Worm (Caenorhabditis elegans) whole organism, L2 larva: Measurements from ENCODE around the gene umps-1.
A peak's percentile ranks its signal among the peaks of the same experiment; 100 is the strongest.

ENCODE experiments used
- C34F6.9 ChIP-seq: fragments of 150-350 bp; optimal IDR thresholded peaks from 2 replicates; lab custom pipeline; 2014; ENCODE audit warnings: missing biosample characterization, missing genetic modification characterization
- F13H6.1 ChIP-seq: sonication (generic microtip); optimal IDR thresholded peaks from 2 replicates; lab custom pipeline; 2016; ENCODE audit warnings: missing genetic modification characterization, missing compliant biosample characterization
- R02D3.7 ChIP-seq: fragments of 150-350 bp; optimal IDR thresholded peaks from 2 replicates; lab custom pipeline; 2014; ENCODE audit warnings: missing biosample characterization, missing genetic modification characterization
- Y55F3AM.14 ChIP-seq: fragments of 200-800 bp; sonication (Bioruptor generic); optimal IDR thresholded peaks from 2 replicates; lab custom pipeline; 2018; ENCODE audit warnings: mild to moderate bottlenecking, missing genetic modification characterization, missing compliant biosample characterization
- ZK546.5 ChIP-seq: sonication (generic microtip); optimal IDR thresholded peaks from 2 replicates; lab custom pipeline; 2017; ENCODE audit warnings: missing biosample characterization, missing genetic modification characterization
- alr-1 ChIP-seq: fragments of 150-350 bp; optimal IDR thresholded peaks from 2 replicates; lab custom pipeline; 2014; ENCODE audit warnings: missing biosample characterization, missing genetic modification characterization
- ama-1 ChIP-seq: fragments of 150-350 bp; optimal IDR thresholded peaks from 2 replicates; lab custom pipeline; 2018; ENCODE audit warnings: inconsistent platforms
- blmp-1 ChIP-seq: sonication (generic microtip); optimal IDR thresholded peaks from 2 replicates; lab custom pipeline; 2017; ENCODE audit warnings: missing genetic modification characterization, mild to moderate bottlenecking, missing compliant biosample characterization, antibody characterized with exemption, moderate library complexity; ENCODE audit not compliant: insufficient read depth
- crh-2 ChIP-seq: sonication (generic microtip); optimal IDR thresholded peaks from 2 replicates; lab custom pipeline; 2017; ENCODE audit warnings: missing biosample characterization, missing genetic modification characterization
- egl-27 ChIP-seq: sonication (generic microtip); optimal IDR thresholded peaks from 3 replicates; lab custom pipeline; 2017; ENCODE audit warnings: missing biosample characterization, missing genetic modification reagents, missing genetic modification characterization
- elt-1 ChIP-seq: fragments of 150-350 bp; optimal IDR thresholded peaks from 2 replicates; lab custom pipeline; 2014; ENCODE audit warnings: missing biosample characterization, missing genetic modification characterization
- elt-3 ChIP-seq: sonication (generic microtip); optimal IDR thresholded peaks from 2 replicates; lab custom pipeline; 2017; ENCODE audit warnings: missing biosample characterization, missing genetic modification characterization
- fos-1 ChIP-seq: fragments of 150-350 bp; optimal IDR thresholded peaks from 2 replicates; lab custom pipeline; 2014; ENCODE audit warnings: missing biosample characterization, missing genetic modification characterization
- gmeb-1 ChIP-seq: fragments of 150-350 bp; optimal IDR thresholded peaks from 2 replicates; lab custom pipeline; 2014; ENCODE audit warnings: missing biosample characterization, missing genetic modification characterization
- lin-39 ChIP-seq: fragments of 150-350 bp; optimal IDR thresholded peaks from 2 replicates; lab custom pipeline; 2014; ENCODE audit warnings: missing biosample characterization, missing genetic modification reagents, missing genetic modification characterization
- lsy-2 ChIP-seq, 2 experiments: fragments of 150-350 bp in 1 of 2; sonication (generic microtip) in 1 of 2; optimal IDR thresholded peaks; 2 replicates each; lab custom pipeline; 2014 to 2017; ENCODE audit warnings: missing biosample characterization in 2 of 2, missing genetic modification characterization in 2 of 2
- mdl-1 ChIP-seq, 2 experiments: fragments of 150-350 bp in 1 of 2; sonication (generic microtip) in 1 of 2; optimal IDR thresholded peaks; 2 replicates each; lab custom pipeline; 2017; ENCODE audit warnings: missing biosample characterization in 2 of 2, missing genetic modification characterization in 2 of 2
- nhr-10 ChIP-seq: sonication (generic microtip); optimal IDR thresholded peaks from 2 replicates; lab custom pipeline; 2017; ENCODE audit warnings: missing biosample characterization, missing genetic modification characterization
- nhr-129 ChIP-seq: fragments of 150-350 bp; optimal IDR thresholded peaks from 2 replicates; lab custom pipeline; 2014; ENCODE audit warnings: missing biosample characterization, missing genetic modification characterization
- nhr-21 ChIP-seq: fragments of 150-350 bp; optimal IDR thresholded peaks from 2 replicates; lab custom pipeline; 2014; ENCODE audit warnings: missing biosample characterization, missing genetic modification characterization
- nhr-23 ChIP-seq: fragments of 150-350 bp; optimal IDR thresholded peaks from 2 replicates; lab custom pipeline; 2014; ENCODE audit warnings: missing biosample characterization, missing genetic modification reagents, missing genetic modification characterization
- nhr-237 ChIP-seq: fragments of 150-350 bp; optimal IDR thresholded peaks from 2 replicates; lab custom pipeline; 2014; ENCODE audit warnings: missing biosample characterization, missing genetic modification characterization
- nhr-25 ChIP-seq: fragments of 150-350 bp; sonication (generic microtip); optimal IDR thresholded peaks from 3 replicates; lab custom pipeline; 2014; ENCODE audit warnings: missing biosample characterization, missing genetic modification characterization
- nhr-77 ChIP-seq: fragments of 150-350 bp; optimal IDR thresholded peaks from 2 replicates; lab custom pipeline; 2014; ENCODE audit warnings: missing biosample characterization, missing genetic modification characterization
- peb-1 ChIP-seq: fragments of 150-350 bp; optimal IDR thresholded peaks from 2 replicates; lab custom pipeline; 2014; ENCODE audit warnings: missing biosample characterization, missing genetic modification characterization
- sem-4 ChIP-seq: fragments of 150-350 bp; optimal IDR thresholded peaks from 2 replicates; lab custom pipeline; 2014; ENCODE audit warnings: missing biosample characterization, missing genetic modification reagents, missing genetic modification characterization
- skn-1 ChIP-seq: sonication (generic microtip); optimal IDR thresholded peaks from 2 replicates; lab custom pipeline; 2017; ENCODE audit warnings: missing biosample characterization, missing genetic modification characterization
- sma-3 ChIP-seq: sonication (generic microtip); optimal IDR thresholded peaks from 2 replicates; lab custom pipeline; 2016; ENCODE audit warnings: missing genetic modification reagents, missing genetic modification characterization, missing compliant biosample characterization
- sma-9 ChIP-seq, 2 experiments: fragments of 150-350 bp in 1 of 2; sonication (generic microtip) in 1 of 2; optimal IDR thresholded peaks; 2 replicates each; lab custom pipeline; 2014 to 2016; ENCODE audit warnings: missing genetic modification characterization in 2 of 2, mild to moderate bottlenecking in 1 of 2, missing biosample characterization in 1 of 2, missing compliant biosample characterization in 1 of 2, missing genetic modification reagents in 1 of 2, moderate library complexity in 1 of 2
- unc-55 ChIP-seq: fragments of 150-350 bp; sonication (generic microtip); optimal IDR thresholded peaks from 3 replicates; lab custom pipeline; 2014; ENCODE audit warnings: missing biosample characterization, missing genetic modification reagents, missing genetic modification characterization
- unc-62 ChIP-seq: fragments of 150-350 bp; optimal IDR thresholded peaks from 2 replicates; lab custom pipeline; 2014; ENCODE audit warnings: missing biosample characterization, missing genetic modification reagents, missing genetic modification characterization
- zag-1 ChIP-seq: fragments of 150-350 bp; optimal IDR thresholded peaks from 2 replicates; lab custom pipeline; 2014; ENCODE audit warnings: missing biosample characterization, missing genetic modification characterization
- ztf-4 ChIP-seq: fragments of 150-350 bp; optimal IDR thresholded peaks from 2 replicates; lab custom pipeline; 2014; ENCODE audit warnings: missing biosample characterization, missing genetic modification characterization

umps-1 gene

ce11 chrIII:10379632-10380031 is 22.2 kb upstream of the umps-1 start:
- no peak for TF ChIP-seq mdl-1 (tag; optimal IDR thresholded peaks at IDR 0.05; lab: Kevin White, UChicago)
- peak; percentile 16 for TF ChIP-seq F13H6.1 (tag; lab: Kevin White, UChicago)
- peak; percentile 33 for TF ChIP-seq C34F6.9 (tag; lab: Kevin White, UChicago)
- TF ChIP-seq crh-2 (tag; lab: Kevin White, UChicago), result peak; percentile 82
- TF ChIP-seq lsy-2 (tag; optimal IDR thresholded peaks at IDR 0.05; lab: Kevin White, UChicago), result peak in 1 of 2 experiments; percentile 23
- no peak for TF ChIP-seq skn-1
- no peak for TF ChIP-seq nhr-23
- TF ChIP-seq nhr-10 (tag; lab: Kevin White, UChicago), result no peak
- TF ChIP-seq ama-1 (lab: Kevin White, UChicago), result no peak
- TF ChIP-seq alr-1 (tag; lab: Kevin White, UChicago), result no peak
- TF ChIP-seq nhr-77 (tag; lab: Kevin White, UChicago), result no peak

ce11 chrIII:10378899-10379298 is 21.5 kb upstream of the umps-1 start:
- TF ChIP-seq Y55F3AM.14 (GFP tag; lab: Kevin White, UChicago) (no peak), R02D3.7 (tag; lab: Kevin White, UChicago) (no peak), elt-3 (tag; lab: Kevin White, UChicago) (no peak), peb-1 (tag; lab: Kevin White, UChicago) (no peak), nhr-21 (tag; lab: Kevin White, UChicago) (no peak), egl-27 (tag; lab: Kevin White, UChicago) (no peak), ama-1 (lab: Kevin White, UChicago) (no peak), fos-1 (tag; lab: Kevin White, UChicago) (peak; percentile 72), sem-4 (tag; lab: Kevin White, UChicago) (no peak), sma-9 (GFP tag; optimal IDR thresholded peaks at IDR 0.05; lab: Kevin White, UChicago) (peak; percentile 1), sma-9 (tag; optimal IDR thresholded peaks at IDR 0.05; lab: Kevin White, UChicago) (no peak), blmp-1 (tag; lab: Kevin White, UChicago) (no peak), nhr-237 (tag; lab: Kevin White, UChicago) (no peak), nhr-25 (no peak)

ce11 chrIII:10376041-10376440 is 18.6 kb upstream of the umps-1 start:
- TF ChIP-seq crh-2 (tag; lab: Kevin White, UChicago), result peak; percentile 19
- TF ChIP-seq fos-1 (tag; lab: Kevin White, UChicago), result peak; percentile 85
- TF ChIP-seq nhr-23, result no peak
- TF ChIP-seq egl-27 (tag; lab: Kevin White, UChicago), result no peak

DNA sequence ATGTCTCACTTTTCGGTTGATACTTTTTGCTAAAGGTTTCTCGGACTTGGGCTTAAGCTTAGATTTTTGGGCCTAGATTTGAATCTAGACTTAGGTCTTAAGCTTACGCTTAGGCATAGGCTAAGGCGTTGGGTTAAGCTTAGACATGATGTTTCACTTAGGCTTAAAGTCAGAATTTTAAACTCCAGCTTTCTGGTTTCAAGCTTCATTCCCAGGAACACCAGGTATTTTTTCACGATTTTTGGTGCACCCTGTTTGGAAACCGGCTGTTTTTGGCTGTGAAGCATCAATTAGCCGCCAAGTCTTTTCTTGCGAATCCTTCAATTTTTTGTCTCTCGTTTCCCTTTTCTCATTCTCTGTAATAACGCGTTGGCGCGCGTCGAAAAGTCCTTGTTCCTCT is 16.4 kb upstream of the umps-1 start:
- no peak for TF ChIP-seq blmp-1 (tag; lab: Kevin White, UChicago)
- no peak for TF ChIP-seq ztf-4 (tag; lab: Kevin White, UChicago)
- no peak for TF ChIP-seq lin-39 (tag; lab: Kevin White, UChicago)
- no peak for TF ChIP-seq F13H6.1 (tag; lab: Kevin White, UChicago)
- TF ChIP-seq elt-1 (tag; lab: Kevin White, UChicago), result no peak
- TF ChIP-seq elt-3 (tag; lab: Kevin White, UChicago), result no peak
- TF ChIP-seq nhr-23, result no peak
- no peak for TF ChIP-seq ZK546.5 (tag; lab: Kevin White, UChicago)
- TF ChIP-seq nhr-237 (tag; lab: Kevin White, UChicago), result no peak
- no peak for TF ChIP-seq gmeb-1 (tag; lab: Kevin White, UChicago)
- no peak for TF ChIP-seq Y55F3AM.14 (GFP tag; lab: Kevin White, UChicago)
- no peak for TF ChIP-seq fos-1 (tag; lab: Kevin White, UChicago)
- no peak for TF ChIP-seq nhr-21 (tag; lab: Kevin White, UChicago)
- TF ChIP-seq sma-3, result no peak
- TF ChIP-seq sma-9 (GFP tag; optimal IDR thresholded peaks at IDR 0.05; lab: Kevin White, UChicago), result no peak
- no peak for TF ChIP-seq sma-9 (tag; optimal IDR thresholded peaks at IDR 0.05; lab: Kevin White, UChicago)
- TF ChIP-seq unc-62 (GFP tag; lab: Kevin White, UChicago), result no peak
- TF ChIP-seq nhr-10 (tag; lab: Kevin White, UChicago), result no peak
- TF ChIP-seq skn-1, result no peak
- TF ChIP-seq egl-27 (tag; lab: Kevin White, UChicago), result no peak

ce11 chrIII:10367355-10367909 is 10.0 kb upstream of the umps-1 start:
- peak in 1 of 2 experiments; percentile 24 for TF ChIP-seq lsy-2 (tag; optimal IDR thresholded peaks at IDR 0.05; lab: Kevin White, UChicago)
- no peak for TF ChIP-seq nhr-23
- TF ChIP-seq C34F6.9 (tag; lab: Kevin White, UChicago), result peak; percentile 45
- peak; percentile 44 for TF ChIP-seq unc-55 (GFP tag; lab: Kevin White, UChicago)
- peak; percentile 10 for TF ChIP-seq zag-1 (tag; lab: Kevin White, UChicago)
- TF ChIP-seq nhr-129, result peak; percentile 18
